Fruit fly (Drosophila melanogaster) whole organism, embryonic: ENCODE measurements around the gene Gclm.
A peak's percentile ranks its signal among the peaks of the same experiment; 100 is the strongest.

ENCODE experiments used
- CG11723 ChIP-seq: fragments of 200-800 bp; sonication (Bioruptor generic); optimal IDR thresholded peaks from 2 replicates; lab custom pipeline; 2017; ENCODE audit warnings: missing biosample characterization, mild to moderate bottlenecking, missing genetic modification characterization
- CG12236 ChIP-seq: fragments of 200-800 bp; sonication (Bioruptor generic); optimal IDR thresholded peaks from 2 replicates; lab custom pipeline; 2016; ENCODE audit warnings: missing biosample characterization, missing genetic modification characterization
- CG12659 ChIP-seq: fragments of 200-800 bp; sonication (Bioruptor generic); optimal IDR thresholded peaks from 3 replicates; lab custom pipeline; 2017; ENCODE audit warnings: mild to moderate bottlenecking, missing biosample characterization, missing genetic modification reagents, missing genetic modification characterization
- CG12769 ChIP-seq: fragments of 200-800 bp; sonication (Bioruptor generic); optimal IDR thresholded peaks from 2 replicates; lab custom pipeline; 2019; ENCODE audit warnings: missing biosample characterization, mild to moderate bottlenecking, missing genetic modification characterization, moderate library complexity
- CG15601 ChIP-seq: fragments of 200-800 bp; sonication (Bioruptor generic); optimal IDR thresholded peaks from 3 replicates; lab custom pipeline; 2019; ENCODE audit warnings: missing biosample characterization, mild to moderate bottlenecking, missing genetic modification characterization, moderate library complexity
- CG1603 ChIP-seq: fragments of 200-800 bp; sonication (Bioruptor generic); optimal IDR thresholded peaks from 2 replicates; lab custom pipeline; 2019; ENCODE audit warnings: missing biosample characterization, mild to moderate bottlenecking, missing genetic modification characterization, moderate library complexity
- CG17361 ChIP-seq: fragments of 200-800 bp; sonication (Bioruptor generic); IDR thresholded peaks from 3 replicates; pipeline ENCODE4 v1.3.6; 2022; ENCODE audit warnings: missing biosample characterization, missing genetic modification characterization
- CG17829 ChIP-seq: fragments of 200-800 bp; optimal IDR thresholded peaks from 2 replicates; lab custom pipeline; 2019; ENCODE audit warnings: missing biosample characterization, mild to moderate bottlenecking, missing genetic modification characterization, moderate library complexity
- CG2678 ChIP-seq: fragments of 200-800 bp; sonication (Bioruptor generic); optimal IDR thresholded peaks from 3 replicates; lab custom pipeline; 2019; ENCODE audit warnings: missing biosample characterization, mild to moderate bottlenecking, missing genetic modification characterization, moderate library complexity
- CG30403 ChIP-seq: fragments of 200-800 bp; sonication (Bioruptor generic); optimal IDR thresholded peaks from 3 replicates; lab custom pipeline; 2016; ENCODE audit warnings: missing biosample characterization, missing genetic modification characterization
- CG3065 ChIP-seq: fragments of 200-800 bp; sonication (Bioruptor generic); optimal IDR thresholded peaks from 2 replicates; lab custom pipeline; 2016; ENCODE audit warnings: missing biosample characterization, missing genetic modification characterization
- CG31388 ChIP-seq: fragments of 200-800 bp; sonication (Bioruptor generic); optimal IDR thresholded peaks from 2 replicates; lab custom pipeline; 2016; ENCODE audit warnings: missing biosample characterization, missing genetic modification characterization
- CG31441 ChIP-seq: fragments of 200-800 bp; sonication (Bioruptor generic); IDR thresholded peaks from 2 replicates; pipeline ENCODE4 v1.3.6; 2022; ENCODE audit warnings: missing biosample characterization, missing genetic modification characterization
- CG6175 ChIP-seq: fragments of 200-800 bp; sonication (Bioruptor generic); IDR thresholded peaks from 3 replicates; pipeline ENCODE4 v1.3.6; 2022; ENCODE audit warnings: missing biosample characterization, missing genetic modification characterization
- CG8944 ChIP-seq: fragments of 200-800 bp; sonication (Bioruptor generic); optimal IDR thresholded peaks from 3 replicates; lab custom pipeline; 2016; ENCODE audit warnings: missing biosample characterization, missing genetic modification characterization
- CG9215 ChIP-seq: fragments of 200-800 bp; sonication (Bioruptor generic); IDR thresholded peaks from 2 replicates; pipeline ENCODE4 v1.3.6; 2022; ENCODE audit warnings: missing biosample characterization, missing genetic modification characterization
- Camta ChIP-seq: fragments of 200-800 bp; sonication (Bioruptor generic); optimal IDR thresholded peaks from 2 replicates; lab custom pipeline; 2016; ENCODE audit warnings: missing biosample characterization, missing genetic modification characterization
- CoRest ChIP-seq: fragments of 200-800 bp; sonication (Bioruptor generic); optimal IDR thresholded peaks from 3 replicates; lab custom pipeline; 2018; ENCODE audit warnings: missing biosample characterization, mild to moderate bottlenecking, missing genetic modification characterization, moderate library complexity
- Dip3 ChIP-seq: fragments of 200-800 bp; sonication (Bioruptor generic); optimal IDR thresholded peaks from 3 replicates; lab custom pipeline; 2016; ENCODE audit warnings: missing biosample characterization, missing genetic modification characterization
- H2.0 ChIP-seq: fragments of 200-800 bp; sonication (Bioruptor generic); IDR thresholded peaks from 2 replicates; pipeline ENCODE4 v1.3.6; 2022; ENCODE audit warnings: missing biosample characterization, missing genetic modification characterization
- HLH54F ChIP-seq: fragments of 200-800 bp; sonication (Bioruptor generic); optimal IDR thresholded peaks from 3 replicates; lab custom pipeline; 2016; ENCODE audit warnings: missing biosample characterization, missing genetic modification characterization
- Kr ChIP-seq: fragments of 200-800 bp; sonication (Bioruptor generic); optimal IDR thresholded peaks from 2 replicates; lab custom pipeline; 2017; ENCODE audit warnings: missing biosample characterization, mild to moderate bottlenecking, missing genetic modification characterization
- NFAT ChIP-seq: fragments of 200-800 bp; sonication (Bioruptor generic); IDR thresholded peaks from 2 replicates; pipeline ENCODE4 v1.3.6; 2022; ENCODE audit warnings: missing biosample characterization, missing genetic modification characterization
- Opbp ChIP-seq: fragments of 200-800 bp; sonication (Bioruptor generic); IDR thresholded peaks from 3 replicates; pipeline ENCODE4 v1.3.6; 2022; ENCODE audit warnings: missing biosample characterization, missing genetic modification characterization; ENCODE audit not compliant: partially characterized antibody
- Ravus ChIP-seq: fragments of 200-800 bp; sonication (Bioruptor generic); IDR thresholded peaks from 2 replicates; pipeline ENCODE4 v1.3.6; 2022; ENCODE audit warnings: missing biosample characterization, missing genetic modification characterization
- Side ChIP-seq: fragments of 200-800 bp; sonication (Bioruptor generic); optimal IDR thresholded peaks from 2 replicates; lab custom pipeline; 2016; ENCODE audit warnings: missing biosample characterization, missing genetic modification characterization
- al ChIP-seq: fragments of 200-800 bp; sonication (Bioruptor generic); IDR thresholded peaks from 2 replicates; pipeline ENCODE4 v1.3.6; 2022; ENCODE audit warnings: missing biosample characterization, missing genetic modification characterization
- az2 ChIP-seq: fragments of 200-800 bp; sonication (Bioruptor generic); optimal IDR thresholded peaks from 3 replicates; lab custom pipeline; 2016; ENCODE audit warnings: missing biosample characterization, missing genetic modification characterization
- bbx ChIP-seq: fragments of 200-800 bp; sonication (Bioruptor generic); IDR thresholded peaks from 2 replicates; pipeline ENCODE4 v1.3.6; 2022; ENCODE audit warnings: missing biosample characterization, missing genetic modification characterization; ENCODE audit not compliant: partially characterized antibody
- cwo ChIP-seq: fragments of 200-800 bp; sonication (Bioruptor generic); optimal IDR thresholded peaks from 3 replicates; lab custom pipeline; 2017; ENCODE audit warnings: missing biosample characterization, missing genetic modification characterization, mild to moderate bottlenecking, moderate library complexity, missing genetic modification reagents
- dan ChIP-seq: fragments of 200-800 bp; sonication (Bioruptor generic); IDR thresholded peaks from 2 replicates; pipeline ENCODE4 v1.3.6; 2022; ENCODE audit warnings: missing biosample characterization, missing genetic modification characterization
- danr ChIP-seq: fragments of 200-800 bp; sonication (Bioruptor generic); IDR thresholded peaks from 2 replicates; pipeline ENCODE4 v1.3.6; 2022; ENCODE audit warnings: missing biosample characterization, missing genetic modification characterization
- emc ChIP-seq: fragments of 200-800 bp; sonication (Bioruptor generic); optimal IDR thresholded peaks from 2 replicates; lab custom pipeline; 2016; ENCODE audit warnings: missing biosample characterization, missing genetic modification characterization
- en ChIP-seq: fragments of 200-800 bp; sonication (Bioruptor generic); optimal IDR thresholded peaks from 2 replicates; lab custom pipeline; 2016; ENCODE audit warnings: missing biosample characterization, missing genetic modification characterization
- exex ChIP-seq: fragments of 200-800 bp; sonication (Bioruptor generic); optimal IDR thresholded peaks from 4 replicates; lab custom pipeline; 2018; ENCODE audit warnings: missing biosample characterization, mild to moderate bottlenecking, missing genetic modification characterization, moderate library complexity
- fd96Cb ChIP-seq: fragments of 200-800 bp; sonication (Bioruptor generic); optimal IDR thresholded peaks from 2 replicates; lab custom pipeline; 2018; ENCODE audit warnings: missing biosample characterization, mild to moderate bottlenecking, missing genetic modification characterization, moderate library complexity
- gce ChIP-seq: fragments of 200-800 bp; sonication (Bioruptor generic); IDR thresholded peaks from 3 replicates; pipeline ENCODE4 v1.3.6; 2022; ENCODE audit warnings: missing biosample characterization, missing genetic modification characterization
- gfzf ChIP-seq: fragments of 200-800 bp; sonication (Bioruptor generic); optimal IDR thresholded peaks from 2 replicates; lab custom pipeline; 2016; ENCODE audit warnings: missing biosample characterization, mild to moderate bottlenecking, missing genetic modification characterization, moderate library complexity
- lmd ChIP-seq: fragments of 200-800 bp; sonication (Bioruptor generic); IDR thresholded peaks from 2 replicates; pipeline ENCODE4 v1.3.6; 2022; ENCODE audit warnings: missing biosample characterization, missing genetic modification characterization
- luna ChIP-seq: fragments of 200-800 bp; sonication (Bioruptor generic); optimal IDR thresholded peaks from 2 replicates; lab custom pipeline; 2016; ENCODE audit warnings: missing biosample characterization, missing genetic modification characterization
- nmo ChIP-seq: fragments of 200-800 bp; sonication (Bioruptor generic); optimal IDR thresholded peaks from 2 replicates; lab custom pipeline; 2018; ENCODE audit warnings: missing biosample characterization, mild to moderate bottlenecking, missing genetic modification characterization, moderate library complexity
- pfk ChIP-seq: fragments of 200-800 bp; sonication (Bioruptor generic); optimal IDR thresholded peaks from 2 replicates; lab custom pipeline; 2018; ENCODE audit warnings: missing biosample characterization, mild to moderate bottlenecking, missing genetic modification characterization, moderate library complexity
- pum ChIP-seq: fragments of 200-800 bp; sonication (Bioruptor generic); optimal IDR thresholded peaks from 2 replicates; lab custom pipeline; 2016; ENCODE audit warnings: missing biosample characterization, missing genetic modification characterization
- sima ChIP-seq: fragments of 200-800 bp; sonication (Bioruptor generic); optimal IDR thresholded peaks from 2 replicates; lab custom pipeline; 2016; ENCODE audit warnings: missing biosample characterization, missing genetic modification characterization
- slp2 ChIP-seq: fragments of 200-800 bp; sonication (Bioruptor generic); optimal IDR thresholded peaks from 2 replicates; lab custom pipeline; 2016; ENCODE audit warnings: missing biosample characterization, missing genetic modification characterization
- sqz ChIP-seq: fragments of 200-800 bp; sonication (Bioruptor generic); optimal IDR thresholded peaks from 3 replicates; lab custom pipeline; 2018; ENCODE audit warnings: missing biosample characterization, mild to moderate bottlenecking, missing genetic modification characterization
- stc ChIP-seq: fragments of 200-800 bp; sonication (Bioruptor generic); IDR thresholded peaks from 2 replicates; pipeline ENCODE4 v1.3.6; 2022; ENCODE audit warnings: missing biosample characterization, missing genetic modification characterization
- stwl ChIP-seq: fragments of 200-800 bp; sonication (Bioruptor generic); optimal IDR thresholded peaks from 3 replicates; lab custom pipeline; 2018; ENCODE audit warnings: missing biosample characterization, mild to moderate bottlenecking, missing genetic modification characterization, moderate library complexity
- unc-4 ChIP-seq: fragments of 200-800 bp; sonication (Bioruptor generic); IDR thresholded peaks from 2 replicates; pipeline ENCODE4 v1.3.6; 2022; ENCODE audit warnings: missing biosample characterization, missing genetic modification characterization; ENCODE audit not compliant: partially characterized antibody
- vnd ChIP-seq: fragments of 200-800 bp; sonication (Bioruptor generic); IDR thresholded peaks from 3 replicates; pipeline ENCODE4 v1.3.6; 2022; ENCODE audit warnings: missing biosample characterization, missing genetic modification characterization; ENCODE audit not compliant: partially characterized antibody
- wor ChIP-seq: fragments of 200-800 bp; sonication (Bioruptor generic); IDR thresholded peaks from 2 replicates; pipeline ENCODE4 v1.3.6; 2022; ENCODE audit warnings: missing biosample characterization, missing genetic modification characterization

The Gclm gene

DNA sequence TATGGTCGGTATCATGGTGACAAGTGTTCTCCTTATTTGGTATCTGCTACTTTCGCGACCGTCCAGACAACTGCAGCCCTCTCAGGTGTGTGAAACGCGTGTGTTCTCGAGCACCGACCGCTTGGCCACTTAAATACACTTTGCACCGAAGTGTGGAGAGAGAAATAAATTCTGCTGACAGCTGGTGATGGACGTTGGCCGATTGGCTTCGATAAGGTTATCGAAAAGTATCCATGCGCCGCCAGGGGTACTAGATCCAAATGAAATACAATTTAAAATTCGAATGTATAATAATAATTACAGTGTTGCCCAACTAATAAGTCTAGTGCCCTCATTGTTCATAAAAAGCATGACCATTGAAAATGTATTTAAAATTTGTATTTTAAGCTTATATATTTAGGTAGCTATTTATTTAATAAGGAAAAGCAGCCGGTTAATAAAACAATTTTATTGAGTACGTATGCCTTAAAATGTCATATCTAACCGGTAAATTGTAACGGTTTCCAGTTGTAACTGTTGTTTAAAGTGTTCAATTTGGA is at the start of gene Gclm, which contains the start of gene CG17625 (continued):
- TF ChIP-seq fd96Cb (tag; lab: Kevin White, UChicago) (no peak), CG11723 (no peak), exex (tag; lab: Kevin White, UChicago) (peak; percentile 42), stwl (tag; lab: Kevin White, UChicago) (peak; percentile 93), Side (peak; percentile 63), Camta (GFP tag; lab: Kevin White, UChicago) (no peak), CG12236 (peak; percentile 14), danr (GFP tag; lab: Robert Waterston, UW) (no peak), CG30403 (GFP tag; lab: Kevin White, UChicago) (peak; percentile 63), slp2 (no peak), CoRest (tag; lab: Kevin White, UChicago) (peak; percentile 70), CG15601 (tag; lab: Kevin White, UChicago) (peak; percentile 7), CG2678 (peak; percentile 53), HLH54F (GFP tag; lab: Kevin White, UChicago) (peak; percentile 49), CG1603 (tag; lab: Kevin White, UChicago) (peak; percentile 80), nmo (GFP tag; lab: Kevin White, UChicago) (peak; percentile 70), luna (GFP tag; lab: Kevin White, UChicago) (no peak), H2.0 (GFP tag; lab: Robert Waterston, UW) (peak; percentile 28; the same call in 1 of the 2 replicates), pum (no peak), CG6175 (no peak), cwo (GFP tag; lab: Kevin White, UChicago) (peak; percentile 38), stc (GFP tag; lab: Robert Waterston, UW) (no peak), az2 (no peak), CG9215 (GFP tag; lab: Robert Waterston, UW) (peak; percentile 45; the same call in 1 of the 2 replicates), NFAT (GFP tag; lab: Robert Waterston, UW) (peak; percentile 65), CG8944 (no peak), Kr (GFP tag; lab: Kevin White, UChicago) (no peak), emc (no peak), wor (GFP tag; lab: Robert Waterston, UW) (no peak; the same call in 1 of the 2 replicates), gce (GFP tag; lab: Robert Waterston, UW) (no peak), CG3065 (no peak), CG12659 (peak; percentile 75), CG31441 (peak; percentile 52; the same call in 1 of the 2 replicates), sima (no peak), Opbp (GFP tag; lab: Robert Waterston, UW) (peak; percentile 86), gfzf (GFP tag; lab: Kevin White, UChicago) (peak; percentile 9), bbx (GFP tag; lab: Robert Waterston, UW) (peak; percentile 84), vnd (GFP tag; lab: Robert Waterston, UW) (peak; percentile 47; the same call in 2 of the 3 replicates), CG17829 (tag; lab: Kevin White, UChicago) (peak; percentile 74), sqz (no peak), CG31388 (no peak), al (GFP tag; lab: Robert Waterston, UW) (peak; percentile 50), lmd (GFP tag; lab: Robert Waterston, UW) (peak; percentile 54; the same call in 1 of the 2 replicates), CG12769 (tag; lab: Kevin White, UChicago) (no peak), unc-4 (GFP tag; lab: Robert Waterston, UW) (peak; percentile 75), dan (GFP tag; lab: Robert Waterston, UW) (no peak), CG17361 (peak; percentile 58; the same call in 1 of the 3 replicates), pfk (GFP tag; lab: Kevin White, UChicago) (no peak), Dip3 (GFP tag; lab: Kevin White, UChicago) (peak; percentile 48), Ravus (GFP tag; lab: Robert Waterston, UW) (no peak), en (no peak)
